Worm (Caenorhabditis elegans): ENCODE measurements around the gene lpd-7.

lpd-7 gene

DNA sequence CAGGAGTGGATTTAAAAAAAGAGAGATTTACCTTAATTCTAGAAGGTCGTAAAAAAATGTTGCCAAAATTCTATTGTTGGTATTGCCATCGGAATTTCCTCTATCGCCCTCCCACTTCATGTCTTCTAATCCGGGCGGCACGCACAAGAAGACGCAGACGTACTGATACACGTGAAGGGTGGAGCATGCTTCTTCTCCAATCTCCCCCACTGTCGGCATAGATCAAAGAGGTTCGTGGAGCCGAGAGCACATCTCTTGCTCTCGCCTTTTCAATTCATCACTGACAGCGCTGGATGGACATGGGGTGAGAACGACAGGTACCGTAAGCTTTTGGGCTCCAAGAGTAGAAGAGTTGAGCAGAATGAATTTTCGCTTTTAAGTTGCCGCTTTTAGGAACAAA lies 36.6 kb upstream of the lpd-7 start, which contains the start of gene lin-39:
lin-39 (minus strand) TSS at position 74 of the 400 bp plus-strand sequence.
- TF ChIP-seq ztf-11 (tag; optimal IDR thresholded peaks at IDR 0.05) (no peak), mdl-1 (tag; optimal IDR thresholded peaks at IDR 0.05) (peak in 1 of 2 experiments; percentile 56), lin-13 (GFP tag; optimal IDR thresholded peaks at IDR 0.05) (no peak), nhr-237 (tag; optimal IDR thresholded peaks at IDR 0.05) (no peak), nhr-129 (tag; optimal IDR thresholded peaks at IDR 0.05) (peak; percentile 5), sem-4 (tag; optimal IDR thresholded peaks at IDR 0.05) (no peak), ztf-4 (tag; optimal IDR thresholded peaks at IDR 0.05) (no peak), ZK546.5 (tag; optimal IDR thresholded peaks at IDR 0.05) (no peak), skn-1 (tag; optimal IDR thresholded peaks at IDR 0.05) (no peak), lin-39 (tag; optimal IDR thresholded peaks at IDR 0.05) (no peak), elt-1 (tag; optimal IDR thresholded peaks at IDR 0.05) (no peak), mbf-1 (tag; optimal IDR thresholded peaks at IDR 0.05) (no peak), mab-5 (tag; optimal IDR thresholded peaks at IDR 0.05) (peak; percentile 36), aly-2 (tag; optimal IDR thresholded peaks at IDR 0.05) (no peak), zag-1 (tag; optimal IDR thresholded peaks at IDR 0.05) (no peak), nhr-77 (tag; optimal IDR thresholded peaks at IDR 0.05) (no peak), alr-1 (tag; optimal IDR thresholded peaks at IDR 0.05) (no peak), ztf-1 (GFP tag; conservative IDR thresholded peaks at IDR 0.05) (no peak), nhr-12 (tag; optimal IDR thresholded peaks at IDR 0.05) (no peak), dmd-4 (tag; optimal IDR thresholded peaks at IDR 0.05) (no peak), Y55F3AM.14 (GFP tag; optimal IDR thresholded peaks at IDR 0.05) (no peak), nhr-21 (tag; optimal IDR thresholded peaks at IDR 0.05) (no peak), unc-55 (GFP tag; optimal IDR thresholded peaks at IDR 0.05) (peak; percentile 35), blmp-1 (tag; optimal IDR thresholded peaks at IDR 0.05; ENCODE audit: insufficient read depth) (no peak), gmeb-1 (tag; optimal IDR thresholded peaks at IDR 0.05) (no peak), nhr-6 (tag; optimal IDR thresholded peaks at IDR 0.05) (no peak), nhr-10 (tag; optimal IDR thresholded peaks at IDR 0.05) (no peak), snpc-4 (tag; optimal IDR thresholded peaks at IDR 0.05) (no peak), ceh-16 (tag; optimal IDR thresholded peaks at IDR 0.05) (no peak), ceh-82 (tag; optimal IDR thresholded peaks at IDR 0.05) (no peak), sma-9 (GFP tag; optimal IDR thresholded peaks at IDR 0.05) (no peak), sma-9 (tag; optimal IDR thresholded peaks at IDR 0.05) (no peak), F13H6.1 (tag; optimal IDR thresholded peaks at IDR 0.05) (no peak), sma-3 (GFP tag; optimal IDR thresholded peaks at IDR 0.05) (no peak), elt-3 (tag; optimal IDR thresholded peaks at IDR 0.05) (no peak), unc-62 (GFP tag; optimal IDR thresholded peaks at IDR 0.05) (no peak), nhr-25 (tag; optimal IDR thresholded peaks at IDR 0.05) (no peak), ama-1 (optimal IDR thresholded peaks at IDR 0.05) (no peak), lsy-2 (tag; optimal IDR thresholded peaks at IDR 0.05) (peak in 1 of 2 experiments; percentile 38), egl-27 (tag; optimal IDR thresholded peaks at IDR 0.05) (no peak), R02D3.7 (tag; optimal IDR thresholded peaks at IDR 0.05) (no peak), peb-1 (tag; optimal IDR thresholded peaks at IDR 0.05) (no peak), lin-11 (tag; optimal IDR thresholded peaks at IDR 0.05) (no peak), nhr-23 (tag; optimal IDR thresholded peaks at IDR 0.05) (no peak), fos-1 (tag; optimal IDR thresholded peaks at IDR 0.05) (no peak), crh-2 (tag; optimal IDR thresholded peaks at IDR 0.05) (no peak)

DNA sequence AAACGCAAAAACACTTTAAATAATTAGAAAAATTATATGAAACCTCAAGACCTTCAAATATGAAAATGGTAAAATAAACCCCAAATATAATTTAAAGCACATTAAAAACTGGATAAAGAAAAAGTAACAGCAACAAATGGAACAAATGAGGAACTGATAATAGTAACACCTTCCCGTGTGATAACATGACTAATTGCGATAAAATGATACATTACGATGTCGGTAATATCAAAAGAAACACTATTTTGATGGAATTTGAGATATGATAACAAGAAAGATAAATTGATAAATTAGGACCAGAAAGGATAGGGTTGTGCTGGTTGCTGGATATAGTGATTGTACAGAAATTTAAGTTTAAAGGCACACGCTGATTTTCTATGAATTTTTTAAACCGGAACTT lies 31.1 kb upstream of the lpd-7 start:
- no peak for TF ChIP-seq gmeb-1 (tag; optimal IDR thresholded peaks at IDR 0.05)
- TF ChIP-seq zag-1 (tag; optimal IDR thresholded peaks at IDR 0.05) = no peak
- no peak for TF ChIP-seq nhr-237 (tag; optimal IDR thresholded peaks at IDR 0.05)
- TF ChIP-seq mbf-1 (tag; optimal IDR thresholded peaks at IDR 0.05) = no peak
- TF ChIP-seq mab-5 (tag; optimal IDR thresholded peaks at IDR 0.05) = no peak

All from whole organism, L2 larva.